Worm (Caenorhabditis elegans) whole organism, L4 larva: ENCODE data around the gene ptrn-1.

Experiments used
- F37D6.2 ChIP-seq: sonication (generic microtip); optimal IDR thresholded peaks from 2 replicates; lab custom pipeline; 2016; ENCODE audit warnings: mild to moderate bottlenecking, missing genetic modification characterization, missing compliant biosample characterization
- Y105C5A.15 ChIP-seq: fragments of 200-800 bp; sonication (Bioruptor generic); IDR thresholded peaks from 2 replicates; pipeline ENCODE4 v1.3.6; 2022; ENCODE audit warnings: missing genetic modification characterization, missing compliant biosample characterization
- dmd-8 ChIP-seq: fragments of 200-800 bp; sonication (Bioruptor generic); IDR thresholded peaks from 2 replicates; pipeline ENCODE4 v1.3.6; 2022; ENCODE audit warnings: missing genetic modification characterization, missing compliant biosample characterization
- lin-1 ChIP-seq: fragments of 200-800 bp; sonication (Bioruptor generic); IDR thresholded peaks from 2 replicates; pipeline ENCODE4 v1.3.6; 2022; ENCODE audit warnings: missing genetic modification reagents, missing genetic modification characterization, missing compliant biosample characterization
- lin-13 ChIP-seq: fragments of 150-350 bp; optimal IDR thresholded peaks from 2 replicates; lab custom pipeline; 2014; ENCODE audit warnings: missing biosample characterization, missing genetic modification reagents, missing genetic modification characterization
- lsy-2 ChIP-seq, 2 experiments: fragments of 150-350 bp in 1 of 2; sonication (generic microtip) in 1 of 2; optimal IDR thresholded peaks; 2 replicates each; lab custom pipeline; 2014 to 2017; ENCODE audit warnings: missing biosample characterization in 2 of 2, missing genetic modification characterization in 2 of 2
- madf-5 ChIP-seq, 2 experiments: fragments of 200-800 bp; sonication (Bioruptor generic); IDR thresholded peaks; 2 replicates each; pipeline ENCODE4 v1.3.6; 2022; ENCODE audit warnings: missing compliant biosample characterization in 2 of 2, missing genetic modification characterization in 2 of 2
- mdl-1 ChIP-seq, 2 experiments: fragments of 150-350 bp in 1 of 2; sonication (generic microtip) in 1 of 2; optimal IDR thresholded peaks; 2 replicates each; lab custom pipeline; 2014 to 2017; ENCODE audit warnings: missing biosample characterization in 2 of 2, missing genetic modification characterization in 2 of 2
- nhr-237 ChIP-seq: sonication (generic microtip); optimal IDR thresholded peaks from 2 replicates; lab custom pipeline; 2017; ENCODE audit warnings: missing biosample characterization, missing genetic modification characterization
- nhr-6 ChIP-seq: fragments of 150-350 bp; optimal IDR thresholded peaks from 2 replicates; lab custom pipeline; 2014; ENCODE audit warnings: missing biosample characterization, missing genetic modification characterization
- pha-4 ChIP-seq, 2 experiments: fragments of 150-350 bp in 1 of 2; fragments of 200-800 bp in 1 of 2; sonication (Bioruptor generic) in 1 of 2; IDR thresholded peaks in 1 of 2; optimal IDR thresholded peaks in 1 of 2; 2 replicates each; pipeline versions ENCODE4 v1.3.6 to Lab custom; 2014 to 2022; ENCODE audit warnings: missing genetic modification characterization in 2 of 2, missing genetic modification reagents in 2 of 2, missing biosample characterization in 1 of 2, missing compliant biosample characterization in 1 of 2
- snpc-4 ChIP-seq: fragments of 150-350 bp; optimal IDR thresholded peaks from 2 replicates; lab custom pipeline; 2014; ENCODE audit warnings: missing biosample characterization, missing genetic modification characterization
- ztf-11 ChIP-seq: fragments of 150-350 bp; optimal IDR thresholded peaks from 2 replicates; lab custom pipeline; 2014; ENCODE audit warnings: missing biosample characterization, missing genetic modification characterization

DNA sequence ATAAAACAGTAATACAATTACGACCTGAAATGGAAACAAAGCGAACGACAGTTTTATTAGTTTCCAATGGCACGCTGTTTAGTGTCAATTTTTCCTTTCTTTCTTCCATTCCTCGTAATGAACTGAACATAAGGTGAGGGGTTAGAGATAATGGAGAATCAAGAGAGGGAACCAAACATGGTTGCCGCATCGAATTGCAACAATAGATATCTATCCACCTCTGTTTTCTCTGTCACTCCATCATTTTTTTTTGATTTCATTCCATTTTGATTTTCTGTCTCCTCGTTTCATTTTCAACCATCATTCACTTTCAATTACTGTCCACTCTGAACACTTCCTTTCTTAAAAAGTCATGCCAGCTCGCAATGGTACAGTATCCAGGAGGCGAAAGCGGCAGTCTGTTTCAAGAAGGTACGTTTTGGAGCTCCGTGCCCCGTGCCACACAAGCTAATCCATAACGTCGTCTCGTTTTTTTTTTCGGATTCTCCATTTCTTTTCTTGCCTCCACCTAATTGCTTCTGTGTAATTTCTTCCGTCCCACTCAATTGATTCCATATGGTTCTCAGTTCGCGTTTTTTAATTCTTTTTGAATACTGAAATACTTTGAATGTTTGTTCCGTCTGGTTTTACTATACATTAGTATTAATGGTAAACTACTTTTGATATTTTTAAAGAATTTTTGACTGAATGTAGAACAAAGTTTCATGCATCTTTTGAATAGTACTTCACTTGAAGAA is 34.7 kb downstream of the ptrn-1 start:
- TF ChIP-seq dmd-8 (GFP tag; lab: Robert Waterston, UW) (no peak), Y105C5A.15 (GFP tag; lab: Robert Waterston, UW) (no peak), madf-5 (GFP tag; IDR thresholded peaks at IDR 0.05; lab: Robert Waterston, UW) (no peak), nhr-237 (tag; lab: Kevin White, UChicago) (no peak), pha-4 (GFP tag; IDR thresholded peaks at IDR 0.05; lab: Robert Waterston, UW) (no peak), pha-4 (tag; optimal IDR thresholded peaks at IDR 0.05; lab: Kevin White, UChicago) (no peak), mdl-1 (tag; optimal IDR thresholded peaks at IDR 0.05; lab: Kevin White, UChicago) (no peak), F37D6.2 (tag; lab: Kevin White, UChicago) (no peak), lsy-2 (tag; optimal IDR thresholded peaks at IDR 0.05; lab: Kevin White, UChicago) (no peak), snpc-4 (no peak), ztf-11 (tag; lab: Kevin White, UChicago) (no peak), lin-1 (no peak), nhr-6 (tag; lab: Kevin White, UChicago) (no peak), lin-13 (GFP tag; lab: Kevin White, UChicago) (no peak)
